Worm (Caenorhabditis elegans): Measurements from ENCODE around the gene nhr-36.

Gene nhr-36

DNA sequence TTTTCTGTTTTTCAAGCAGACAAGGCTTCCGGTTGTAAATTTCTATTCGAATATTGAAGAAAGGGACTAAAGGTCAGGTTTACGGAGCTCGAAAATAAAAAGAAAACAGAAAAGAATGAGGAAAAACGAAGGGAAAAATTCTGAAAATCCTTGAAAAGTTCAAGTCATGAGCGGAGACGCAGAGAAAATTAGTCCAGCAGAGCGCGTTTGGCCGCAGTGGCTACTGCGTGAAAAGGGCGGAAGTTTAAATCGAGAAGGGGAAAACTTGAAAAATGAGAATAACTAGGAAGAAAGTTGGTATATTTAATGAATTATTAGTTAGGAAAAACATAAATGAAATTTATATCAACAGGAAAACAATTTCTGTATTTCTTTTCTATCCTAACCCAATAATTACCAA is 40.9 kb downstream of the nhr-36 start:
- TF ChIP-seq unc-62 (GFP tag; optimal IDR thresholded peaks at IDR 0.05) = no peak

DNA sequence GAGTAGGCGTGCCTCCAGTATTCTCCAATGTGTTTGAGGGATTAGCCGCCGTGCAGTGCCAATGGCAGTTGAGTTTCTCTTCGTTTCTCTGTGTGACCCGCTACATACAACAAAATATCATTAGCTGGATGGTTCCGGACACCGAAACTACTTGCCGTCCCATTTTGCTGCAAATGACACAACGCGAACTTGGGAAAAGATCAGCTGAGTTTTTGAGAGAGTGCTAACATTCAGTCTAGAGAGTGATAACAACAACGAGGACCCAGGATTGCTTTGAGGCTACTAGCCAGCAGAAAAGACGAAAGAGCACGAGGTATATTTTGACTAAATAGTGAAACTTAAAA is 42.0 kb downstream of the nhr-36 start:
- no peak for TF ChIP-seq unc-62 (GFP tag; optimal IDR thresholded peaks at IDR 0.05)

DNA sequence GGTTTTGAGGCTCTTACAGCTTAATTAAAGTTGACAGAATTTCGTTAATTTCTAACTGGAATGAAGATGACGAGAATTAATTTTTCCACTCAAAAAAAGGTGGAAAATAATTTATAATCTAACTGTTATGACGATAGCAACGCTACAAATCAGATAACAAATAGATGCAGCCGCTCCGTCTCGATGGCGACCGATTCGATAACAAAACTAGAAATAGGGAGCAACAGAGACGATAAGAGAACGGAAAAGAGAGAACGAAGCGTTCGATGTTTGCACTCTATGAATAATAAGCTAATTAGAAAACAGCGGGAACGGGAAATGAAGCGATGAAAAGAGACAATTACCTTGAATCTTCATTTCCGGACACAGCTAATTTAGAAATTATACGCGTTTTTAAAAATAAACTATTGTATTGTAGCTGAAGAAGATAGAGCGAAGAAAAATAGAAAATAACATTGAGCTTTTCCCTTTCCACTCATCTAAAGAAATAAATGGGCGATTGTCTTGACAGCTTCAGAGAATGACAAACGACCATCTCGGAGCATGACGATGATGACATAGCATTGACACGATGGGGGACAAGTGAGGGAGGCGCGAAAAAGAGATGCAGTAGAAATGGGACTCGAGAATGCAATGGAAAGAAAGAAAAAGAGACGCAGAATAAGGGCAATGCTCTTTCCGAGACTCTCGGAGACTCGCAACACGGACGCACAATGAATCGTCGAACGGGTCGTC is 42.6 kb downstream of the nhr-36 start:
- TF ChIP-seq unc-62 (GFP tag; optimal IDR thresholded peaks at IDR 0.05) = no peak

DNA sequence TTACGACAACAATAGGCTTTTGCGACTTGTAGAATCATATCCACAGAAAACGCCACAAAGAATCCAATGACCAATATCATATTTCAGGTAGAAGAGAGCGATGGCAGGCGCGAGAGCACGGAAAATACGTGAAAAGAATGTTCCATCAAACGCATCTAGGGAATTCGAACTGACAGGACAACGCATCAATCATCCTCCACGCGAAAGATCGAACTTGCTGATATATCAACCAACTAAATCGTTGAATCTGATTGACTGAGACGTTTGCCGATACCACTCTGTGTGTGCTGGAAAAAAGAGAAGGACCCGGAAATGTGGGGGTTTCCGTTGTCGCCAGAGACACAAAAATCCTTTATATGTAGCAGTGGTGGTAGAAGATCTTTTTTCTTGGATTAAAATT is 43.2 kb downstream of the nhr-36 start:
- TF ChIP-seq unc-62 (GFP tag; optimal IDR thresholded peaks at IDR 0.05) = no peak

DNA sequence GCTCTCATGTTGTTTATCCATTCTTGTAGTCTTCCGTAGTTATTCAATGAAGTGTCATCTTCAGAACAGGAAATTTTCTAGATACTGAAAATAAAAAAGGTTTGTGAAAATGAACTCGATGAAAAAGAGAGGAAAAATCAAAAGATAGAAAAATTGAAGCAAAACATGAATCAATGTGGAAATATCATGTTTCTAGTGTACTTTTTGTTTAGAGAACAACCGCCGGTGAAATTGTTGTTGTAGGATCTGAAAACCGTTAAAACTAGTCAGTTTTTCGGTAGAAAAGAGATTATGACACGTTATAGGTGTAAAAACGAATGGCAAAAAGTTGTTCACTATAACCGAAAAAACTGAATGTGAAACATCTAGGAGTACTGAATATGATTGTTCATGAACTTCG is 44.2 kb downstream of the nhr-36 start, which contains the start of gene pacs-1:
Gene pacs-1, minus strand, starts transcription at position 101 of the 400 bp plus-strand sequence.
- no peak for TF ChIP-seq unc-62 (GFP tag; optimal IDR thresholded peaks at IDR 0.05)

DNA sequence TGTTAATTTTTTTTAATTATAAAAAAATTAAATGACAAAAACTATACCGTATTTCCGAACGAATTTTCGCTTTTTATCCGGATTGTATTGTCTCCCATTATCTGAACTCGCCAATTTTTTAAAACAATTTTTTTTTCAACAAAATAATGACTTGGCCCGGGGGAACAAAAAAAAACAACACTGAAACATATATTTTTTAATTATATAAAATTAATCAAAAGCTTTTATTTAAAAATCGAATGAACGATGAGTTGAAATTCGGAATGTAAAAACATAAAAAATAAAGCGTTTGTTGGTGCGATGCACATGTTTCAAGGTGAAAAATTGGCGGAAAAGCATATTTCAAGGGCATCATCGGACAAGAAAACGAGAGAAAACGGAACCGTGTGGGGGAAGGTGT is 47.8 kb downstream of the nhr-36 start, which contains the start of gene mdt-27:
Gene mdt-27, minus strand, starts transcription at position 101 of the 400 bp plus-strand sequence.
- no peak for TF ChIP-seq unc-62 (GFP tag; optimal IDR thresholded peaks at IDR 0.05)

DNA sequence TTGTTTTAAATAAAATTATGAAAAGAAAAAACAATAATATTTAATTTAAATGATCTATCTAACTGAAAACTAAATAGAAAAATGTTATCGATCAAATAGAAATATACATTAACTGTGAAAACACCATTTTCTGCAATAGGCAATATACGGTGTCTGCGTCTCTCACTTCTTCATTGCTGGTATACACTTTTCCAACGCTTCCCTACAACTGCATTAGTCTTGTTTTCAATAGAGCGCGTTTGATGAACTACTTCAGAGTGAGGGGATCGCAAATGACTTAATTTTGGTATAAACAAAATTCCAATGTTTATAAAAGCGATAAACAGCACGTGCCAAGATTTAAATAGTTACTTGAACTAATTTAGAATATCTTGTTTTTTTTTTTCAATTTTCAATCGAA is 48.9 kb downstream of the nhr-36 start:
- no peak for TF ChIP-seq unc-62 (GFP tag; optimal IDR thresholded peaks at IDR 0.05)

DNA sequence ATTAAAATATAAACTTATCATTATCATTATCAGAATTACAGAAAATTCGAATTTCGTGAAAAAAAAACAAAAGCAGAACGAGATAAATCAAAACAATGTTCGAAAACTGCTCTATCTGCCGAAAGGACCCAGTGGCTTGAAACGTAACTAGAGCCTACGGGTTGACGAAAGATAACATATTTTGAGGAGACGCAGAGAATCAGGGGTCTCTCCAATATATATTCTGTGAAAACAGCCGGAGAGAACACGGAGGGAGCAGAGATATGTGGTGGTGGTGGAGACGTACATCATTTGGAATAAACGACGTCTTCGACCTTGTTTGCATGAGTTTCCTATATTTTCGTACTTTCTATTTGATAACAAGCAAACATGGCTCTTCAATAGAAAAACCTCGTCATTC is 52.5 kb downstream of the nhr-36 start:
- TF ChIP-seq unc-62 (GFP tag; optimal IDR thresholded peaks at IDR 0.05) = no peak
